Worm (Caenorhabditis elegans): Measurements from ENCODE around the gene egl-9.
A peak's percentile ranks its signal among the peaks of the same experiment; 100 is the strongest.

egl-9 gene

ce11 chrV:10436612-10437011 is 31.7 kb upstream of the egl-9 start, which contains the start of gene set-22:
TSS of gene set-22 (plus strand) at chrV:10436912.
- TF ChIP-seq klf-2 (GFP tag; conservative IDR thresholded peaks at IDR 0.05) (no peak), tab-1 (GFP tag; IDR thresholded peaks at IDR 0.05) (no peak), T22C8.4 (GFP tag; IDR thresholded peaks at IDR 0.05) (no peak), flt-1 (GFP tag; IDR thresholded peaks at IDR 0.05) (no peak), med-1 (GFP tag; optimal IDR thresholded peaks at IDR 0.05; ENCODE audit: insufficient read depth) (no peak), ztf-23 (GFP tag; IDR thresholded peaks at IDR 0.05) (no peak), ref-1 (GFP tag; conservative IDR thresholded peaks at IDR 0.05) (no peak), cog-1 (tag; optimal IDR thresholded peaks at IDR 0.05) (no peak), ztf-29 (GFP tag; IDR thresholded peaks at IDR 0.05) (no peak)

ce11 chrV:10440723-10441122 is 27.6 kb upstream of the egl-9 start, which contains the start of gene snf-10:
TSS of gene snf-10 (minus strand) at chrV:10440823.
- no peak for TF ChIP-seq T22C8.4 (GFP tag; IDR thresholded peaks at IDR 0.05)
- no peak for TF ChIP-seq klf-2 (GFP tag; conservative IDR thresholded peaks at IDR 0.05)
- TF ChIP-seq flt-1 (GFP tag; IDR thresholded peaks at IDR 0.05) = no peak
- no peak for TF ChIP-seq cog-1 (tag; optimal IDR thresholded peaks at IDR 0.05)
- no peak for TF ChIP-seq ref-1 (GFP tag; conservative IDR thresholded peaks at IDR 0.05)
- no peak for TF ChIP-seq med-1 (GFP tag; optimal IDR thresholded peaks at IDR 0.05; ENCODE audit: insufficient read depth)
- no peak for TF ChIP-seq ztf-23 (GFP tag; IDR thresholded peaks at IDR 0.05)
- TF ChIP-seq ztf-29 (GFP tag; IDR thresholded peaks at IDR 0.05) = no peak
- TF ChIP-seq tab-1 (GFP tag; IDR thresholded peaks at IDR 0.05) = no peak

ce11 chrV:10441135-10442024 is 26.9 kb upstream of the egl-9 start, which contains the start of gene pap-1:
TSS of gene pap-1 (plus strand) at chrV:10441974.
- TF ChIP-seq ref-1 (GFP tag; conservative IDR thresholded peaks at IDR 0.05) (no peak), T22C8.4 (GFP tag; IDR thresholded peaks at IDR 0.05) (peak; percentile 73)

DNA sequence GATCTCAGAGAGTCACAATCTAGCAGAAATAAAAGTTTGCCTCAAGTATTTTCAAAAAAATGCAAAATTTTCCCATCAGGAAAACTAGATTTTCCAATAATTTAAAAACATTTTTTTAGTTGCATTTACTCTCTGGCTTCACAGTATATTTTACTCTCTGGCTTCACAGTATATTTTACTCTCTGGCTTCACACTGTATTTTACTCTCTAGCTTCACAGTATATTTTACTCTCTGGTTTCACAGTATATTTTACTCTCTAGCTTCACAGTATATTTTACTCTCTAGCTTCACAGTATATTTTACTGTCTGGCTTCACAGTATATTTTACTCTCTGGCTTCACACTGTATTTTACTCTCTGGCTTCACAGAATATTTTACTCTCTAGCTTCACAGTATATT is 19.0 kb upstream of the egl-9 start:
- TF ChIP-seq flt-1 (GFP tag; IDR thresholded peaks at IDR 0.05) = peak; percentile 60; the same call in 1 of the 2 replicates
- peak; percentile 51; the same call in 1 of the 2 replicates for TF ChIP-seq ztf-29 (GFP tag; IDR thresholded peaks at IDR 0.05)
- TF ChIP-seq ztf-23 (GFP tag; IDR thresholded peaks at IDR 0.05) = peak; percentile 54; the same call in 1 of the 2 replicates
- TF ChIP-seq tab-1 (GFP tag; IDR thresholded peaks at IDR 0.05) = 0 out of 2 replicates have a peak, but pooled peaks have one; percentile 6
- TF ChIP-seq ref-1 (GFP tag; conservative IDR thresholded peaks at IDR 0.05) = 0 out of 2 replicates have a peak, but pooled peaks have one; percentile 53

DNA sequence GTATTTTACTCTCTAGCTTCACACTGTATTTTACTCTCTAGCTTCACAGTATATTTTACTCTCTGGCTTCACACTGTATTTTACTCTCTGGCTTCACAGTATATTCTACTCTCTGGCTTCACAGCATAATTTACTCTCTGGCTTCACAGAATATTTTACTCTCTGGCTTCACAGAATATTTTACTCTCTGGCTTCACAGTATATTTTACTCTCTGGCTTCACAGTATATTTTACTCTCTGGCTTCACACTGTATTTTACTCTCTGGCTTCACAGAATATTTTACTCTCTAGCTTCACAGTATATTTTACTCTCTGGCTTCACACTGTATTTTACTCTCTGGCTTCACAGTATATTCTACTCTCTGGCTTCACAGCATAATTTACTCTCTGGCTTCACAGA is 18.4 kb upstream of the egl-9 start:
- 0 out of 2 replicates have a peak, but pooled peaks have one; percentile 7 for TF ChIP-seq ref-1 (GFP tag; conservative IDR thresholded peaks at IDR 0.05)

ce11 chrV:10450355-10450754 is 18.0 kb upstream of the egl-9 start:
- TF ChIP-seq ref-1 (GFP tag; conservative IDR thresholded peaks at IDR 0.05) = peak; percentile 61; the same call in 1 of the 2 replicates
- peak; percentile 85 for TF ChIP-seq ztf-23 (GFP tag; IDR thresholded peaks at IDR 0.05)
- TF ChIP-seq flt-1 (GFP tag; IDR thresholded peaks at IDR 0.05) = peak; percentile 90
- peak; percentile 89 for TF ChIP-seq klf-2 (GFP tag; conservative IDR thresholded peaks at IDR 0.05)

- TF ChIP-seq klf-2 (GFP tag; conservative IDR thresholded peaks at IDR 0.05) = no peak
- no peak for TF ChIP-seq ztf-29 (GFP tag; IDR thresholded peaks at IDR 0.05)
- no peak for TF ChIP-seq tab-1 (GFP tag; IDR thresholded peaks at IDR 0.05)
- no peak for TF ChIP-seq ztf-23 (GFP tag; IDR thresholded peaks at IDR 0.05)
- no peak for TF ChIP-seq cog-1 (tag; optimal IDR thresholded peaks at IDR 0.05)
- no peak for TF ChIP-seq T22C8.4 (GFP tag; IDR thresholded peaks at IDR 0.05)
- TF ChIP-seq ref-1 (GFP tag; conservative IDR thresholded peaks at IDR 0.05) = no peak
- no peak for TF ChIP-seq med-1 (GFP tag; optimal IDR thresholded peaks at IDR 0.05; ENCODE audit: insufficient read depth)
- TF ChIP-seq flt-1 (GFP tag; IDR thresholded peaks at IDR 0.05) = no peak
These were observed 14.9 kb upstream of the egl-9 start, which contains the start of gene Y32F6A.5 for ce11 chrV:10453466-10453865. TSS of gene Y32F6A.5 (minus strand) at chrV:10453605.

ce11 chrV:10457247-10457646 is 11.1 kb upstream of the egl-9 start, which contains the start of gene F22E12.1:
TSS of gene F22E12.1 (minus strand) at chrV:10457347.
- TF ChIP-seq T22C8.4 (GFP tag; IDR thresholded peaks at IDR 0.05) (no peak), med-1 (GFP tag; optimal IDR thresholded peaks at IDR 0.05; ENCODE audit: insufficient read depth) (no peak), ztf-29 (GFP tag; IDR thresholded peaks at IDR 0.05) (no peak), flt-1 (GFP tag; IDR thresholded peaks at IDR 0.05) (no peak), ztf-23 (GFP tag; IDR thresholded peaks at IDR 0.05) (no peak), cog-1 (tag; optimal IDR thresholded peaks at IDR 0.05) (no peak), tab-1 (GFP tag; IDR thresholded peaks at IDR 0.05) (no peak)

DNA sequence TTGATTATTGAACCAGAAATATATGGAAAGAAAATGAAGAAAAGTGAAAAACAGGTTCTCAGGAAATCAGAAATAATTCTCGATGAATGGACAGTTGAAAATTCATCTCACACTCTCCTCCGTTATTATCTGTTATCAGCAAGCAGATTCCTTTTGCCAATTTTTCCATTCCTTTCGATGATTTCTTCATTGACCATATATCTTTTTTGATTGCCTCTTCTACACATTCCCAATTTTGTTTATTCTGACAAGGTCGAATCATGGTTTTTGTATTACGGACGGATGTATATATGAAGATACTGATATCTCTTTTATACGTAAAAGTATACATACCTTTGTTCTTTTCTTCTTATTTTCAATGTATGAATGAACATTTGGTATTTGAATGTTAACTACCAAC is 7.6 kb upstream of the egl-9 start:
- TF ChIP-seq tab-1 (GFP tag; IDR thresholded peaks at IDR 0.05) (no peak), flt-1 (GFP tag; IDR thresholded peaks at IDR 0.05) (no peak)

DNA sequence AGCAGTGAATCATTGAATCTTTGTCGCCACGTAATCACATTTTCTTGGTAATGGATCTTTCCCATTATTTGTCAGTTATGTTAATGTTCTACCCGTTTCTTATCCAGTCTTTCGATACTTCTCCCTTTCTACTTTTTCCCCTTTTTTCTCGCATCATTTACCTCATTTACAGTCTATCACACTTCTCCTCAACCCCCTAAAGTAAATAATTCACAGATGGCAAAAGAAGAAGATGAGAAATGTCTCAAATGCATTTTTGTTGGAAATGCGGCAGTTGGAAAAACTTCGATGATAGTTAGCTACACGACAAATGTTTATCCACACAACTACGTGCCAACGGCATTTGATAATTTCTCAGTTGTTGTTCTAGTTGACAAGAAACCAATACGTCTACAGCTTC is 6.3 kb upstream of the egl-9 start, which contains the start of gene chw-1:
chw-1 (plus strand) TSS at position 217 of the 400 bp plus-strand sequence.
- TF ChIP-seq med-1 (GFP tag; optimal IDR thresholded peaks at IDR 0.05; ENCODE audit: insufficient read depth) (no peak), ref-1 (GFP tag; conservative IDR thresholded peaks at IDR 0.05) (no peak), T22C8.4 (GFP tag; IDR thresholded peaks at IDR 0.05) (no peak), ztf-29 (GFP tag; IDR thresholded peaks at IDR 0.05) (no peak), flt-1 (GFP tag; IDR thresholded peaks at IDR 0.05) (no peak), klf-2 (GFP tag; conservative IDR thresholded peaks at IDR 0.05) (no peak), cog-1 (tag; optimal IDR thresholded peaks at IDR 0.05) (no peak), tab-1 (GFP tag; IDR thresholded peaks at IDR 0.05) (no peak), ztf-23 (GFP tag; IDR thresholded peaks at IDR 0.05) (no peak)

Data from whole organism, midembryonic.